Fruit fly (Drosophila melanogaster) whole organism, embryonic: ENCODE measurements around the gene dUTPase.

Source experiments
- CG10462 ChIP-seq: fragments of 200-800 bp; sonication (Bioruptor generic); optimal IDR thresholded peaks from 2 replicates; lab custom pipeline; 2016; ENCODE audit warnings: missing biosample characterization, missing genetic modification characterization
- CG15073 ChIP-seq: fragments of 200-800 bp; sonication (Bioruptor generic); optimal IDR thresholded peaks from 2 replicates; lab custom pipeline; 2016; ENCODE audit warnings: missing biosample characterization, missing genetic modification characterization
- CG7556 ChIP-seq: fragments of 200-800 bp; sonication (Bioruptor generic); optimal IDR thresholded peaks from 2 replicates; lab custom pipeline; 2017; ENCODE audit warnings: missing biosample characterization, mild to moderate bottlenecking, missing genetic modification characterization
- GATAe ChIP-seq: fragments of 200-800 bp; sonication (Bioruptor generic); conservative IDR thresholded peaks from 2 replicates; pipeline ENCODE4 v1.3.6; 2022; ENCODE audit warnings: missing biosample characterization, missing genetic modification characterization
- Gug ChIP-seq: fragments of 200-800 bp; sonication (Bioruptor generic); IDR thresholded peaks from 4 replicates; pipeline ENCODE4 v1.3.6; 2022; ENCODE audit warnings: missing biosample characterization, missing genetic modification characterization
- crc ChIP-seq: fragments of 200-800 bp; sonication (Bioruptor generic); optimal IDR thresholded peaks from 2 replicates; lab custom pipeline; 2016; ENCODE audit warnings: missing biosample characterization, missing genetic modification characterization
- sisA ChIP-seq: fragments of 200-800 bp; sonication (Bioruptor generic); IDR thresholded peaks from 2 replicates; pipeline ENCODE4 v1.3.6; 2022; ENCODE audit warnings: missing biosample characterization, missing genetic modification characterization

dm6 chr2L:11049723-11050122, 38.6 kb downstream of the dUTPase start:
- TF ChIP-seq CG15073 = no peak
- no peak for TF ChIP-seq sisA
- no peak for TF ChIP-seq CG10462
- no peak for TF ChIP-seq crc (GFP tag; lab: Kevin White, UChicago)
- TF ChIP-seq CG7556 (GFP tag; lab: Kevin White, UChicago) = no peak
- TF ChIP-seq GATAe (GFP tag; lab: Robert Waterston, UW) = no peak
- no peak for TF ChIP-seq Gug (GFP tag; lab: Robert Waterston, UW)
